Worm (Caenorhabditis elegans): ENCODE data around the gene dnj-17.

DNA sequence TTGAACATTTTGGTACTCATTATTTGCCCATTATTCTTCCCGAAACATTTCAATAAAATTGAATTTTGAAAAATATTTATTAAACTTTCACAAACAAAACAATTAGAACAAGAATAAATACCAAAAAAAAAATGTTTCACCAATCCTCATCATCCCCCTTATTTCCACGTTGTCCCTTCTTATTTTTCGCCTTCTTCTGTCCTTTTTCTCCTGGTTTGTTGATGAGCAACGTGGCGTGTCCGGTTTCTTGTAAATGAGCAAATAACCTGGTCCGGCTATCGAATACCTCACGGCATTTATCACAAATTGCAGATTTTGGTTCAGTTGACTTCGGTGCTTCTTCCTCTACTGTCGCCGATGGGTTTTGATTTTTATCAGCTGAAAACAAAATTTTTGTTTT lies 2.4 kb downstream of the dnj-17 start:
- no peak for TF ChIP-seq him-1 (tag; optimal IDR thresholded peaks at IDR 0.05)
- TF ChIP-seq W03F9.2 (tag; optimal IDR thresholded peaks at IDR 0.05): no peak

All from whole organism, L4/young adult.